Worm (Caenorhabditis elegans): ENCODE measurements around the gene nhr-209.
"Not testable (repeated sequence)": the region's sequence is repeated elsewhere in the genome, so short reads cannot be mapped to it uniquely, and the experiment has no call there.

ce11 chrV:12130688-12131087, 32.7 kb downstream of the nhr-209 start, which contains the start of gene C27A7.6:
- TF ChIP-seq F57A8.1 (GFP tag; optimal IDR thresholded peaks at IDR 0.05); ama-1 (optimal IDR thresholded peaks at IDR 0.05); ama-1 (GFP tag; optimal IDR thresholded peaks at IDR 0.05); madf-3 (GFP tag; IDR thresholded peaks at IDR 0.05); F39B2.1 (GFP tag; IDR thresholded peaks at IDR 0.05); madf-10 (tag; optimal IDR thresholded peaks at IDR 0.05); rec-8 (tag; optimal IDR thresholded peaks at IDR 0.05); F10E7.11 (tag; optimal IDR thresholded peaks at IDR 0.05); pha-4 (tag; optimal IDR thresholded peaks at IDR 0.05); ceh-79 (tag; optimal IDR thresholded peaks at IDR 0.05); lir-1 (GFP tag; conservative IDR thresholded peaks at IDR 0.05); F49E8.2 (tag; optimal IDR thresholded peaks at IDR 0.05; ENCODE audit: insufficient read depth); ceh-58 (GFP tag; IDR thresholded peaks at IDR 0.05); F37B4.10 (GFP tag; IDR thresholded peaks at IDR 0.05); ceh-91 (GFP tag; IDR thresholded peaks at IDR 0.05): not testable (repeated sequence)
